Worm (Caenorhabditis elegans) whole organism, L2 larva: ENCODE data around the gene npr-3.

Experiments used
- dmd-4 ChIP-seq: sonication (generic microtip); optimal IDR thresholded peaks from 2 replicates; lab custom pipeline; 2017; ENCODE audit warnings: missing biosample characterization, missing genetic modification characterization
- nhr-129 ChIP-seq: fragments of 150-350 bp; optimal IDR thresholded peaks from 2 replicates; lab custom pipeline; 2014; ENCODE audit warnings: missing biosample characterization, missing genetic modification characterization

npr-3 gene

DNA sequence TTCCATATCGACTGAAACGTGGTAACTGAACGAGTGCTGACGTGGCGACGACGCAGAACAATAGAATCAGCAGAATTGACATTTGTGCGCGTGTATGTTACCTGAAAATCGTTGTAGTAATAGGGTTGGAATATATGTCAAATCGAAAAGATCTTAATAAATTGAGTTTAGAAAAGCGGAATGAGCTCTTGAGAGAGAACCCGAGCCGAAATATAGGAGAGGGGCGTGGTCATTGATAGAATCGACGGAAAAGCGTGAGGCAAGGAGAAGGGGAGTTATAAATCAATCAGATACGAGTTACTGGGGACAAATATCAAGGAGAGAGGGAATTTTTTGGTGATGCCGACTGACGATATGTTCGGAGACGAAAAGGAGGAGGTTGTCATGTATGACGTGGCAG lies 50.9 kb downstream of the npr-3 start, which contains the start of gene M04B2.6:
Gene M04B2.6, minus strand, starts transcription at position 101 of the 400 bp plus-strand sequence.
- no peak for TF ChIP-seq dmd-4 (tag; lab: Kevin White, UChicago)
- TF ChIP-seq nhr-129 (tag; lab: Kevin White, UChicago): no peak
